Worm (Caenorhabditis elegans) whole organism, L1 larva: ENCODE results near the gene degt-1.

ENCODE experiments used
- ama-1 ChIP-seq: fragments of 150-350 bp; optimal IDR thresholded peaks from 2 replicates; lab custom pipeline; 2014
- ceh-82 ChIP-seq, 3 experiments: fragments of 150-350 bp in 1 of 3; sonication (generic microtip) in 2 of 3; optimal IDR thresholded peaks; 2 replicates each; lab custom pipeline; 2014 to 2017; ENCODE audit warnings: missing biosample characterization in 3 of 3, missing genetic modification characterization in 3 of 3
- ces-1 ChIP-seq: fragments of 150-350 bp; optimal IDR thresholded peaks from 2 replicates; lab custom pipeline; 2014; ENCODE audit warnings: missing biosample characterization, missing genetic modification reagents, missing genetic modification characterization
- efl-1 ChIP-seq, 4 experiments: fragments of 150-350 bp; optimal IDR thresholded peaks in 3 of 4; peaks in 1 of 4; 1 replicate in 1 of 4; 2 replicates in 3 of 4; lab custom pipeline; 2014; ENCODE audit warnings: missing biosample characterization in 2 of 4, missing genetic modification characterization in 2 of 4, missing genetic modification reagents in 2 of 4
- elt-3 ChIP-seq, 6 experiments: fragments of 150-350 bp in 1 of 6; sonication (generic microtip); optimal IDR thresholded peaks; 2 replicates each; lab custom pipeline; 2017 to 2018; ENCODE audit warnings: missing biosample characterization in 6 of 6, missing genetic modification characterization in 6 of 6, inconsistent platforms in 1 of 6
- fos-1 ChIP-seq: fragments of 150-350 bp; optimal IDR thresholded peaks from 2 replicates; lab custom pipeline; 2014; ENCODE audit warnings: missing biosample characterization, missing genetic modification characterization
- irx-1 ChIP-seq: sonication (generic microtip); optimal IDR thresholded peaks from 2 replicates; lab custom pipeline; 2016; ENCODE audit warnings: missing genetic modification characterization, missing compliant biosample characterization
- lin-15B ChIP-seq: fragments of 150-350 bp; sonication (generic microtip); optimal IDR thresholded peaks from 3 replicates; lab custom pipeline; 2014; ENCODE audit warnings: missing biosample characterization, missing genetic modification characterization
- lin-39 ChIP-seq: fragments of 150-350 bp; optimal IDR thresholded peaks from 2 replicates; lab custom pipeline; 2014; ENCODE audit warnings: missing biosample characterization, missing genetic modification reagents, missing genetic modification characterization
- mdl-1 ChIP-seq, 2 experiments: fragments of 150-350 bp; optimal IDR thresholded peaks; 2 replicates each; lab custom pipeline; 2014 to 2017; ENCODE audit warnings: missing biosample characterization in 2 of 2, missing genetic modification characterization in 2 of 2, inconsistent platforms in 1 of 2
- nhr-12 ChIP-seq: sonication (generic microtip); optimal IDR thresholded peaks from 2 replicates; lab custom pipeline; 2017; ENCODE audit warnings: missing biosample characterization, missing genetic modification characterization
- pqm-1 ChIP-seq: sonication (generic microtip); optimal IDR thresholded peaks from 3 replicates; lab custom pipeline; 2017; ENCODE audit warnings: missing biosample characterization, missing genetic modification characterization
- tlp-1 ChIP-seq: fragments of 150-350 bp; optimal IDR thresholded peaks from 2 replicates; lab custom pipeline; 2014; ENCODE audit warnings: missing biosample characterization, missing genetic modification characterization
- unc-130 ChIP-seq: fragments of 150-350 bp; optimal IDR thresholded peaks from 2 replicates; lab custom pipeline; 2017; ENCODE audit warnings: missing biosample characterization, missing genetic modification characterization, inconsistent platforms

DNA sequence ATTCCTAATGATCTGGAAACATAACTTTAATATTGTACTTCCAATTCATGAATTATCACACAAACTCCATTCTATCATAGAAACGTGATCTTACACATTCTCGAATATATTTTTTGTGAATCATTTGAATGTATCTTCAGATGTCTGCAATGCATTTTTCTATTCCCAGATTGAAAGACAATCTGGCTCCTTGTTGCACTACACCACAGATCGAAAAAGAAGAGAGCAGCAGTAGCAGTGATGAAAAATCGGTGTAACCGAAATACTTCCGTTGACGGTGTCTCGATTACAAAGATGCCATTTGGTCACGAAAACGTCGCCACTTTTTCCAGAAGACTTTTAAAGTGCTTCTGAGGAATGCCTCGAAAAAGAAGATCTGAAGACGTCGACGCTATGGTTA is at the start of gene degt-1:
- no peak for TF ChIP-seq nhr-12 (tag; lab: Kevin White, UChicago)
- no peak for TF ChIP-seq elt-3 (tag; optimal IDR thresholded peaks at IDR 0.05; lab: Kevin White, UChicago)
- TF ChIP-seq fos-1 (tag; lab: Kevin White, UChicago) = no peak
- TF ChIP-seq lin-15B (tag; lab: Kevin White, UChicago) = no peak
- TF ChIP-seq irx-1 (tag; lab: Kevin White, UChicago) = no peak
- TF ChIP-seq ceh-82 (tag; optimal IDR thresholded peaks at IDR 0.05; lab: Kevin White, UChicago) = no peak
- no peak for TF ChIP-seq mdl-1 (tag; optimal IDR thresholded peaks at IDR 0.05; lab: Kevin White, UChicago)
- no peak for TF ChIP-seq tlp-1 (tag; lab: Kevin White, UChicago)
- TF ChIP-seq unc-130 (tag; lab: Kevin White, UChicago) = no peak
- TF ChIP-seq pqm-1 (tag; lab: Kevin White, UChicago) = no peak
- TF ChIP-seq lin-39 (tag; lab: Kevin White, UChicago) = no peak
- TF ChIP-seq ama-1 (lab: Kevin White, UChicago) = no peak
- TF ChIP-seq efl-1 (optimal IDR thresholded peaks at IDR 0.05; lab: Kevin White, UChicago) = no peak
- peak in 1 of 2 experiments; percentile 64 for TF ChIP-seq efl-1 (GFP tag; optimal IDR thresholded peaks at IDR 0.05 in 1 of 2; lab: Kevin White, UChicago)
- TF ChIP-seq ces-1 = no peak
